Fruit fly (Drosophila melanogaster) whole organism, prepupa: ENCODE measurements around the gene SamDC.

Experiments
- CG11294 ChIP-seq: fragments of 200-800 bp; sonication (Bioruptor generic); IDR thresholded peaks from 2 replicates; pipeline ENCODE4 v1.3.6; 2022; ENCODE audit warnings: missing biosample characterization, missing genetic modification characterization
- CG11902 ChIP-seq: fragments of 200-800 bp; sonication (Bioruptor generic); optimal IDR thresholded peaks from 3 replicates; lab custom pipeline; 2016; ENCODE audit warnings: missing biosample characterization, missing genetic modification characterization
- CG15336 ChIP-seq: fragments of 200-800 bp; sonication (Bioruptor generic); IDR thresholded peaks from 2 replicates; pipeline ENCODE4 v1.3.6; 2022; ENCODE audit warnings: missing biosample characterization, missing genetic modification characterization
- CG3032 ChIP-seq: fragments of 200-800 bp; optimal IDR thresholded peaks from 2 replicates; lab custom pipeline; 2019; ENCODE audit warnings: missing biosample characterization, mild to moderate bottlenecking, missing genetic modification characterization, moderate library complexity
- CG34406 ChIP-seq: fragments of 200-800 bp; sonication (Bioruptor generic); optimal IDR thresholded peaks from 3 replicates; lab custom pipeline; 2016; ENCODE audit warnings: missing biosample characterization, missing genetic modification characterization
- CG3919 ChIP-seq: fragments of 200-800 bp; sonication (Bioruptor generic); optimal IDR thresholded peaks from 3 replicates; lab custom pipeline; 2016; ENCODE audit warnings: missing biosample characterization, missing genetic modification characterization
- CG9139 ChIP-seq: fragments of 200-800 bp; sonication (Bioruptor generic); optimal IDR thresholded peaks from 3 replicates; lab custom pipeline; 2017; ENCODE audit warnings: missing biosample characterization, mild to moderate bottlenecking, missing genetic modification characterization
- Eip78C ChIP-seq: fragments of 200-800 bp; sonication (Bioruptor generic); peaks from one replicate; lab custom pipeline; 2016; ENCODE audit warnings: missing biosample characterization, missing genetic modification characterization
- Eip93F ChIP-seq: fragments of 200-800 bp; sonication (Bioruptor generic); optimal IDR thresholded peaks from 2 replicates; lab custom pipeline; 2016; ENCODE audit warnings: missing biosample characterization, mild to moderate bottlenecking, missing genetic modification characterization
- Ets21C ChIP-seq: fragments of 200-800 bp; sonication (Bioruptor generic); optimal IDR thresholded peaks from 3 replicates; lab custom pipeline; 2016; ENCODE audit warnings: missing biosample characterization, missing genetic modification characterization
- Ets96B ChIP-seq: fragments of 200-800 bp; optimal IDR thresholded peaks from 2 replicates; lab custom pipeline; 2019; ENCODE audit warnings: missing biosample characterization, mild to moderate bottlenecking, missing genetic modification characterization, moderate library complexity
- Gug ChIP-seq: fragments of 200-800 bp; sonication (Bioruptor generic); IDR thresholded peaks from 2 replicates; pipeline ENCODE4 v1.3.6; 2022; ENCODE audit warnings: missing biosample characterization, missing genetic modification characterization
- Hr38 ChIP-seq: sonication (Bioruptor generic); optimal IDR thresholded peaks from 2 replicates; lab custom pipeline; 2016; ENCODE audit warnings: missing biosample characterization, missing genetic modification characterization
- Hr39 ChIP-seq: fragments of 200-800 bp; sonication (Bioruptor generic); optimal IDR thresholded peaks from 2 replicates; lab custom pipeline; 2016; ENCODE audit warnings: missing biosample characterization, missing genetic modification characterization
- Met ChIP-seq: fragments of 200-800 bp; sonication (Bioruptor generic); optimal IDR thresholded peaks from 3 replicates; lab custom pipeline; 2016; ENCODE audit warnings: missing biosample characterization, missing genetic modification characterization
- Sox15 ChIP-seq: fragments of 200-800 bp; sonication (Bioruptor generic); optimal IDR thresholded peaks from 3 replicates; lab custom pipeline; 2016; ENCODE audit warnings: missing biosample characterization, missing genetic modification characterization
- acj6 ChIP-seq: fragments of 200-800 bp; sonication (Bioruptor generic); optimal IDR thresholded peaks from 3 replicates; lab custom pipeline; 2016; ENCODE audit warnings: missing biosample characterization, missing genetic modification characterization
- cyc ChIP-seq: fragments of 200-800 bp; sonication (Bioruptor generic); optimal IDR thresholded peaks from 3 replicates; lab custom pipeline; 2016; ENCODE audit warnings: missing biosample characterization, missing genetic modification characterization
- dac ChIP-seq: fragments of 200-800 bp; sonication (Bioruptor generic); optimal IDR thresholded peaks from 2 replicates; lab custom pipeline; 2017; ENCODE audit warnings: missing biosample characterization, mild to moderate bottlenecking, missing genetic modification characterization
- dsx ChIP-seq: fragments of 200-800 bp; optimal IDR thresholded peaks from 3 replicates; lab custom pipeline; 2019; ENCODE audit warnings: missing biosample characterization, mild to moderate bottlenecking, missing genetic modification characterization, moderate library complexity; ENCODE audit not compliant: poor library complexity, severe bottlenecking
- eg ChIP-seq: fragments of 200-800 bp; sonication (Bioruptor generic); IDR thresholded peaks from 3 replicates; pipeline ENCODE4 v1.3.6; 2022; ENCODE audit warnings: missing biosample characterization, missing genetic modification characterization
- fd85E ChIP-seq: fragments of 200-800 bp; sonication (Bioruptor generic); optimal IDR thresholded peaks from 3 replicates; lab custom pipeline; 2016; ENCODE audit warnings: missing biosample characterization, missing genetic modification characterization
- fkh ChIP-seq: fragments of 200-800 bp; sonication (Bioruptor generic); optimal IDR thresholded peaks from 3 replicates; lab custom pipeline; 2017; ENCODE audit warnings: missing biosample characterization, mild to moderate bottlenecking, missing genetic modification characterization, moderate library complexity
- lz ChIP-seq: fragments of 200-800 bp; sonication (Bioruptor generic); optimal IDR thresholded peaks from 3 replicates; lab custom pipeline; 2016; ENCODE audit warnings: missing biosample characterization, missing genetic modification characterization
- net ChIP-seq: fragments of 200-800 bp; sonication (Bioruptor generic); optimal IDR thresholded peaks from 3 replicates; lab custom pipeline; 2016; ENCODE audit warnings: missing biosample characterization, missing genetic modification characterization
- pdm3 ChIP-seq: fragments of 200-800 bp; sonication (Bioruptor generic); optimal IDR thresholded peaks from 3 replicates; lab custom pipeline; 2016; ENCODE audit warnings: missing biosample characterization, missing genetic modification characterization
- svp ChIP-seq: fragments of 200-800 bp; sonication (Bioruptor generic); peaks from one replicate; lab custom pipeline; 2016; ENCODE audit warnings: missing biosample characterization, missing genetic modification characterization
- topi ChIP-seq: fragments of 200-800 bp; sonication (Bioruptor generic); optimal IDR thresholded peaks from 3 replicates; lab custom pipeline; 2016; ENCODE audit warnings: missing biosample characterization, missing genetic modification characterization
- vri ChIP-seq: fragments of 200-800 bp; sonication (Bioruptor generic); optimal IDR thresholded peaks from 3 replicates; lab custom pipeline; 2016; ENCODE audit warnings: missing biosample characterization, mild to moderate bottlenecking, missing genetic modification characterization

SamDC gene

DNA sequence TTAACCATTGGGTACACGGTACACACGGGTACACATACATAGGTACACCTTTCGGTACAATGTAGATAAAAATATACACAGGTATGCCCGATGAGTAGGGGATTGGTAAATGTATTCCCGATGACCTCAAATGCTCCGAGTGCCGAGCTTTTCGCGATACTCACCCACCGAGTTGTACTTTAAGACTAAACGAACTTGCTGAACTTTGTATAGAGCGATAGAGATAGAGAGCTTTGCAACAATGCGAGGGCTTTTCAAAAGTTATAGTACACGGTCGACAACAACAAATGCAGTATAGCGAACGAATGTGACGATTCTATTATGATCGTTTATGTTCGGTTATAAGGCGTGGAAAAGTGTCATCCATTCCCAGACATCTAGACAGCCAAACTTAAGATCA lies 17.6 kb upstream of the SamDC start:
- TF ChIP-seq cyc (no peak), Hr39 (GFP tag; lab: Kevin White, UChicago) (no peak), vri (GFP tag; lab: Kevin White, UChicago) (peak; percentile 15), dac (GFP tag; lab: Kevin White, UChicago) (no peak), Eip93F (GFP tag; lab: Kevin White, UChicago) (peak; percentile 2), Met (GFP tag; lab: Kevin White, UChicago) (no peak), topi (no peak), svp (no peak), CG11902 (GFP tag; lab: Kevin White, UChicago) (no peak), CG11294 (GFP tag; lab: Robert Waterston, UW) (no peak), acj6 (GFP tag; lab: Kevin White, UChicago) (no peak), eg (GFP tag; lab: Robert Waterston, UW) (no peak), CG34406 (GFP tag; lab: Kevin White, UChicago) (no peak), Gug (GFP tag; lab: Robert Waterston, UW) (no peak), CG9139 (GFP tag; lab: Kevin White, UChicago) (no peak), Eip78C (GFP tag; lab: Kevin White, UChicago) (peak; percentile 69), dsx (GFP tag; lab: Kevin White, UChicago) (peak; percentile 66), Ets96B (tag; lab: Kevin White, UChicago) (no peak), lz (GFP tag; lab: Kevin White, UChicago) (no peak), fd85E (GFP tag; lab: Kevin White, UChicago) (no peak), CG3919 (GFP tag; lab: Kevin White, UChicago) (no peak), Ets21C (GFP tag; lab: Kevin White, UChicago) (no peak), Sox15 (no peak), CG15336 (GFP tag; lab: Robert Waterston, UW) (peak; percentile 33; the same call in 1 of the 2 replicates), fkh (no peak)

DNA sequence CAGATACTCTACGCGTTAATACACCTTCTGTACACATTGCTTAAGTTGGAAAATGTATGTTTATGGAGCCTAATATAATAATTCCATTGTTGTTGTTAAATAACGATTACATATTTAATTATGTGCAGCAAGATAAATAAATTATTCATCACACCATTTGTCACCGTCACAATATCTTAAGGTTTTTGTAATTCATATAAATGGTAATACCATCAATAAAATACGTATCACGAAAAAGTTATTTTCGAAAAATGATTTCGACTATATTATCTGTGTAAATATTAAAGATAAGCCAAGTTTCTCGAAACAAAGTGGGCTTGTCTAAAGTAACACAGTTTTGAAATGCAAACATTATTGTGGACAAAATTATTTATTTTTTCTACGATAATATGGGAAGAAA lies 17.1 kb upstream of the SamDC start, which contains the start of gene CG4995:
TSS of gene CG4995 (plus strand) at position 301 of the 400 bp plus-strand sequence.
- TF ChIP-seq Eip78C (GFP tag; lab: Kevin White, UChicago) (peak; percentile 61), lz (GFP tag; lab: Kevin White, UChicago) (no peak)

DNA sequence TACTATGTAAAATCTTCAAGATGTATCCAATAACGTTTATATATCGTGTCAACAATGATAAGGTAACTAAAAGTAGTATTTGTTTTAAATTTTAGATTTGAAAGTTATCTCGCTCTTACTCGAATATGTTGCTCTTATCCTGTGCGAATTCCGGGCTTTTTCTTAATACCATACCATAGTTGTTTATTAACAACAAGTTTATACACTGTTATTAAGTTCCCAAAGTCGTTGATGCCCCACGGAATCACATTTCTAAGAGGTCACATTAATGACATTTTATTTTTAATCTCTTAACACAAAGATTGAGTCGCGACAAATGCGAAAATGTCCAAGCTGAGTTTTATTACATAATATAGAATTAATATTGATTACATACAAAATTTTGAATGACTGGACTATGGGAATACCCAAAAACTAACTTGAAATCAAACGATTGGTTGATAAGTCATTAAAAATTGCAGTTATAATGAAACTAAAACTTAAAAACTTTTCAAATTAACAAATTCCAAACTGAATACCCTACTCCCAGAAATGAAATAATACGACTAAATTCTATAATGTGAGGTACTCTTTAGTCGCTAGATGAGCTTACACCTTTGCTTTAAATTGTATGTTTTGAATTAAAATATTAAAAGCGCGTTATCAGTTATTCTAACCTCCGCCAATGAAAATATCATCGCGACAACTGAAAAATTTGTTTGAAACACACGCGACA lies 16.3 kb upstream of the SamDC start, which contains the start of gene CG5381:
TSS of gene CG5381 (minus strand) at position 330 of the 715 bp plus-strand sequence.
- TF ChIP-seq vri (GFP tag; lab: Kevin White, UChicago) (peak; percentile 47), svp (peak; percentile 93), net (GFP tag; lab: Kevin White, UChicago) (no peak)

DNA sequence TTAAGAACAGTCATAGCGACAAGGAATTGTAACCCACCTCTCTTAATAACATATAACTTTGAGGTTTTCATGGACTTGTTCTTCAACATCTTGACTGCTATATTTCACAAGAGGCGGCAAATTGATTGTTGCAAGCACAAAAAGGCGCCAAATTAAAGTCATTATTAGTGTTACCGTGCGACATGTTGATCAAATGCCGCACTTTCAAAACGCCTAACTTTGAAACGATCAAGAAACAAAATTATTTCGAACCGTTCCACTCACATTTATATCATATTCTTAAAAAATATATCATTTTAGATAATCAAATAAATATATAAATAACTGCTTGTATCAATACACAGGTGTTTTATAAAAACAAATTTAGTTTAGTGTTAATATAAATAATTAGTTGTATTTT lies 11.5 kb upstream of the SamDC start, which contains the start of gene RnrL:
TSS of gene RnrL (minus strand) at position 154 of the 400 bp plus-strand sequence.
- no peak for TF ChIP-seq pdm3
- TF ChIP-seq dsx (GFP tag; lab: Kevin White, UChicago) = peak; percentile 7

DNA sequence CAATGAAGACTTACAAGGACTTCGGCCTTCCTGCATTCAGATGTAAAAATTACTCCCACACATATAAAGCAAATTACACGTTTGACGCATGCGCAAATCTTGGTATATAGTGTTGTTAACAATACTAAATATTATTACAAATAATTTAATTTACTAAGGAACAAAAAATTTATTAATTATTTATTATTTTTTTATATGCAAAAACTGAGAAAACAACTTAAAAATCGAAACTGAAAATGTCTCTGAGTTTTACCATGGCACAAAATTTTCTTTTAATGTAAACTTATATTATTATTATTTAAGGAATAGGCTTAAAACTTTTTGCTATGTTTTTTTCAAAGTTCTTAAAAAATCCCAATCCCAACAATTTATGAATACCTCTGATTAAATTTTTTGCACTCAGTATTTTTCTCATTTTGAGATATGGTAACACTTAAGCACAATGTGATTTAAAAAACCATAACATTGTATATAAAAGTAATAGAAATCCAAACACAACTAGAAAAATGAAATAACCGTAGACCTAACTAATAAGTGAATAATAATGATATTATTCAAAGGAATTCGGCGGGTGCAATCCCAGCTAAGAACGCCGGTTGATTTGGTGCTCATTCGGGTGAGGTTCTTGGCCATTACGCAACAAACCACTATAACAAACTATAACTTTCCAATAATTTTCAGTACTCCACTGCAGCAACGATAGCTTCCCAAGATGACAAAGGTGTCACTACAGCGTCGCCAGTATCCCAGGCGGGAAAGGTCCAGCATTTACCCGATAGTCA lies 8.0 kb upstream of the SamDC start, which contains the start of the genes Schip1 and Cox10:
TSS of gene Schip1 (minus strand) at position 51 of the 782 bp plus-strand sequence.
TSS of gene Cox10 (plus strand) at position 406 of the 782 bp plus-strand sequence.
- TF ChIP-seq Hr38 (no peak), CG3032 (tag; lab: Kevin White, UChicago) (peak; percentile 12), CG15336 (GFP tag; lab: Robert Waterston, UW) (no peak), net (GFP tag; lab: Kevin White, UChicago) (no peak), dsx (GFP tag; lab: Kevin White, UChicago) (peak; percentile 86), vri (GFP tag; lab: Kevin White, UChicago) (peak; percentile 39)
